Fruit fly (Drosophila melanogaster) ovary, adult (tissue): Measurements from ENCODE around the gene GATAe.

ENCODE experiments used
- CG17801 ChIP-seq: fragments of 200-800 bp; optimal IDR thresholded peaks from 2 replicates; lab custom pipeline; 2019; ENCODE audit warnings: missing biosample characterization, mild to moderate bottlenecking, missing genetic modification characterization, moderate library complexity; ENCODE audit not compliant: partially characterized antibody

Gene GATAe

DNA sequence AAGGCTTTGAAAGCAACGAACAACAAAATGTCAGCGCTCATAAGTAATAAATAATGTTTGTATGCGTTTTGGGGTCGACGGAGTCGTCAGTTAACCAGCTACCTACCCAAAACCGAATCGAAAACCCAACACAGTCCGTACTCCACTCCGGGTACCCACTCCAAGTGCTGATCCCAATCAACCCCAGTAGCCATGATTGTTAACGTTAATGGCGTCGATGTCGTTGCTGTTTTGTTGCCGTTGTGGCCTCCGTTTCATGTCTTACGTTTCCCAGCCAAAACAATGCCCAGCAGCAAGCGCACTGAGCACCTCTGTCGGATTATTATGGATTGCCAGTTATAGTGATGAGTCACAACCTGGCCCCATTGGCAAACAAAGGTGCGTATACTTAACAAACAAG is at the start of gene GATAe:
TSS of gene GATAe (plus strand) at position 76 of the 400 bp plus-strand sequence.
- TF ChIP-seq CG17801, result no peak

DNA sequence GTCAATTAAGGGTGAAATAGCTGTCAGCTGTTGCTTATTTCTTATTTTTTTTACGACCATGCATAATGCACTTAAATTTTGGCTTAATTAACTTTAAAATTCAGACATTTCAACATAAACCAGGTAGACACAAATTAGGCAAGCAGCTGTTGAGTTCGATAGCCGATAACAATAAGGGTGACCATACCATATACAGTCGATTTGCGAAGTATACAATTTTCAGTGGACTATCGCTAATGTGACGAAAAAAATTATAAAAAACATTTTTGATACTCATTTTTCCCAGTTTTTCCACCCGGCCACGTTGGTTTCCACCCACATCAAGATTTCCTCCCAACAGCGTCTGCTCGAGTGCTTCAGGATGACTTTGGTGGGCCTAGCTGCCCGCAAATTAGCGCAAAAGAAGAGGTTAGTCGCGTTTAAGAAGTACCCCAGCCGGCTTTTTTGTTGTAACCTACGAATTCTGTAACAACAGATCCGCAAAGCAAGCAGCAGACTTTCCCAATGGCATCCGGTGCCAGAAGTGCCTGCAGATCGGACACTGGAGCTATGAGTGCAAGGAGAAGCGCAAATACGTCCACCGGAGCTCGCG is 45.1 kb upstream of the GATAe start, which contains the start of the genes CG4287 and CG5516:
TSS of gene CG4287 (minus strand) at position 178 of the 592 bp plus-strand sequence.
TSS of gene CG5516 (plus strand) at position 195 of the 592 bp plus-strand sequence.
- peak; percentile 61 for TF ChIP-seq CG17801

DNA sequence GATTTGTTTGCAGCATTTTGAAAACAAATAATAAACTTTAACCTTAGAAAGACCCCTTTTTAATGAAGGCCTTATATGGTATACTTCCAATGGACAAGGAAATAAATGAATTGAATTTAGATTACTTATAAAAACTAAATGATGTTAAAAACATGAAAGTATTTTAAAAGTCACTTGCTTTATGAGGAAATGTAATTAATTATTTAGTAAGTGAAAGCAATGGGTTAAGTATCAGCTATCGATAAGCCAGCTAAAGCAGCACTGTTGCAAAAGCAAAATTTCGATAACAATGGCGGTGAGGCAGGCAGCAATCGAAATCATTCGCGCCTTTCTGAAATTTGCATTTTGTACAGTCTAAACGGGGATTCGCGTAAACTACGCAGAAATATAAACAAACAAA is 43.7 kb upstream of the GATAe start, which contains the start of the genes CG32856 and Rbf2:
TSS of gene CG32856 (minus strand) at position 183 of the 400 bp plus-strand sequence.
TSS of gene Rbf2 (plus strand) at position 278 of the 400 bp plus-strand sequence.
- peak; percentile 93 for TF ChIP-seq CG17801

dm6 chr3R:15972298-15972978 is 36.5 kb upstream of the GATAe start, which contains the start of gene mor:
Gene mor (minus strand): TSS chr3R:15972913.
- no peak for TF ChIP-seq CG17801

dm6 chr3R:15972979-15973486 is 35.9 kb upstream of the GATAe start, which contains the start of gene Hel89B:
Gene Hel89B (plus strand): TSS chr3R:15973298.
- TF ChIP-seq CG17801, result no peak

DNA sequence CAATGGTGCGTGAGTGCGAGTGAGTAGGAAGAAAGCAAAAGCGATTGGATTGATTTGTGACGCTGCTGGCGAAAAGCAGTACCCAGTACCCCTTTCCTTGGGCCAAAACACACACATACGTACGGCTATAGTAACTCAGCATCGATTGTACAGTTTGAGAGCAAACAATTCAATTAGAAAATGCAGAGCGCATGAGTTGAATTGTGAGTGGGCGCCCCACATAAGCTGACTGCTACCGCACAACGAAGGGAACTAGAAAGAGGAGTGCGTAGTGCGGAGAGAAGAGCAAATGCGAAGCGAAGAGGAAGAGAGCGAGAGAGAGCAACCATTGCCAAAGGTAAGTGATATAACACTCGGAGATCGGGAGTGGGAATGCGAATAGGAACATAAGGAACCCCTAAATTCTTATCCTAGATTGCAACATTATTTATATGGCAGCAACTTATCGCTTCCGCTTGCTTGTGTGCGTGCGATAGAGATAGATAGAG is 35.4 kb upstream of the GATAe start:
- no peak for TF ChIP-seq CG17801

DNA sequence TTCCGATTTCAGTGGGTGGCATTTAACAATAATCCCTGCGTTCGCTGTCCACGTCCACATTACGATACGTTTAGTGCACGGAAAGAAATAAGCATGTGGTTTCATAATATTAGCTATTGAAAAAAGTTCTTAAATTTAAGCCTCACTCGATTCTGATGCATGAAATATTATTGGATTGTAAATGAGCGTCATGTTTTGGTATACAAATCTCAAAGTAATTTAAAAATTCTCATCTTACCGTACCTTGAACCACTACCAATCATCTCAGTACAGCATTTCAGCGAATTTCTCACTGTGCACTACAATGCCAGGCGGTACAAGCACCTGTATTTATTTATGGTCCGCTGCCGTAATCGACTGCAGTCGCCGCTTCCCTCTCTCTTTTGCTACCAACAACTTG is 34.7 kb upstream of the GATAe start:
- peak; percentile 45 for TF ChIP-seq CG17801

dm6 chr3R:15975170-15975569 is 33.7 kb upstream of the GATAe start:
- no peak for TF ChIP-seq CG17801

dm6 chr3R:15983541-15984229 is 25.2 kb upstream of the GATAe start:
- TF ChIP-seq CG17801, result no peak

DNA sequence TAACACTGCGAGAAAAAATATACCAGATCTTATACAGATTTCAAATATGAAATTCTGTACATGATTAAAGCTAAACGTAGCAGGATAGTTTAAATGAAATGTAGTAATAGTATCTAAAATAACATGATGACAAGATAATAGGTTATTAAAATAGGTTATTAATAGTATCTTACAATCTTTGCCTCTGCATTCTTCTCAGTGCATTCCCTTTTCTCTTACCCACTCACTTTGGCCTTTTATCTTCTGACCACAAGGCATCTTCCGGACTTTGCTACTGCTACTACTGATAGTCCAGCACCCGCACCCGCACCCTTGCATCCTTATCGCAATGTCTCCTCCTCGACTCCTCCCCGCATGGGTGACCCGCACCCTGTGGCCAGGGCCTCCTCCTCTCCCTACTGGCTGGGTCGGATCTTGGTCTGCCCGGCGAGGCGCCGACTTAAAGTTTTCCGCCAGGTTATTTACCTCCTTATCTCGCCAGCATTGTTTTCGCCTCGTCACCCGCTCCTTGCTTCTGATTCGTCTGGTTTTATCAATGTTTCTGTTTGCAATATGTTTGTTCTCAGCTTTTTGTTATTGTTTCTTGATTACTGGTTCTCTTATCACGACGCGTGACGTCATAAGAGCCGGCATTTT is 24.3 kb upstream of the GATAe start:
- TF ChIP-seq CG17801, result no peak

dm6 chr3R:15985762-15986214 is 23.1 kb upstream of the GATAe start, which contains the start of gene srp:
Gene srp (plus strand): TSS chr3R:15986152.
- TF ChIP-seq CG17801, result no peak

DNA sequence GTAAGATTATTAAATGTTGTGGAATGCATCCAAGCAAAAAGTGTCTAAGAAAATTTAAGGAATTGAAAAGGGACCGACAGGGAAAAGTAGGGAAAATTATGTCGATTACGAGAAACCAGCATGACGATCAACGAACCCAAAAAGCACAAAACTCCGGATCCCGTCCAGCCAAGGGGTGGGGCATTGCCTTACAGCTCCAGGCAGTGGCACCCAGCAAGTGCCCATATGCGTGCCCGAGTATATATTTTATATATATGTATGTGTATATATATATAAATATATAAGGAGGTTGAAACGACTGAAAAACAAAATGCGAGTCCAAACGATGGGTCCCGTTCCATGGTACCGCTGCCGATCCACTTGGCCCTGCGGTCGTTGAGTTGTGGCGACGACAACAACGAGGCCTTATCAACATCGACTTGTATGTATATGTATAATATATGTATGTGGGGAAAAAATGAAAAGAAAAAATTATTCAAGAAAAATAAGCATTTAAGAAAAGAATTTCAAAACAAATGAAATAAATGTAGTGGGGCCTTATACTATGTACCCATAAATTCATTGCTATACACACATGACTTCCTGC is 21.7 kb upstream of the GATAe start:
- no peak for TF ChIP-seq CG17801

- TF ChIP-seq CG17801, result no peak
These were observed 20.6 kb upstream of the GATAe start for dm6 chr3R:15988353-15988752.

dm6 chr3R:15989217-15989921 is 19.5 kb upstream of the GATAe start:
- no peak for TF ChIP-seq CG17801

DNA sequence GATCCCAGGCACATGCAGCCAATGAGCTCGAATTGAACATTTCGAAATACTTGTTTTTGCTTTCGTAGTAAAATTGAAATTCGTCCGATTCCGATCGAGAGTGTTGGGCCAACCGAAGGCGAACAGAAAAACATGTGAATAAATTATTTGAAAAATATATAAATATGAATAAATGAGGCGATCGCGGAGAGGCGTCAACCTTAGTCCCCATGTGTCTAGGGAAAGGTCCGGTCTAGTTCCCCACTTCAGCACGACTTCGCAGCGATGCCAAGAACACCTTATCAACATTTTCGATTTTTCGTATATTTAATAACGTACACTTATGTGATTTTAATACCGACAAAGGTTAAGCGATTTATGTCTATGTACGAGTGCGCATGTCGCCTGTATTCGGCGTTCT is 17.3 kb upstream of the GATAe start:
- no peak for TF ChIP-seq CG17801
